Worm (Caenorhabditis elegans) whole organism, L4 larva: ENCODE results near the gene ari-1.4.

ENCODE experiments used
- F26F4.8 ChIP-seq: fragments of 200-800 bp; sonication (Bioruptor generic); conservative IDR thresholded peaks from 2 replicates; pipeline ENCODE4 v1.3.6; 2022; ENCODE audit warnings: missing genetic modification characterization, missing compliant biosample characterization
- ama-1 ChIP-seq: fragments of 150-350 bp; optimal IDR thresholded peaks from 2 replicates; lab custom pipeline; 2014; ENCODE audit warnings: inconsistent platforms, mixed read lengths
- ces-1 ChIP-seq: fragments of 150-350 bp; sonication (generic microtip); optimal IDR thresholded peaks from 4 replicates; lab custom pipeline; 2014; ENCODE audit warnings: missing biosample characterization, missing genetic modification reagents, missing genetic modification characterization
- daf-16 ChIP-seq, 3 experiments: sonication (generic microtip); optimal IDR thresholded peaks; 2 replicates each; lab custom pipeline; 2016 to 2017; ENCODE audit warnings: missing genetic modification characterization in 3 of 3, missing genetic modification reagents in 3 of 3, mild to moderate bottlenecking in 2 of 3, missing compliant biosample characterization in 2 of 3, missing biosample characterization in 1 of 3, moderate library complexity in 1 of 3
- dpl-1 ChIP-seq: fragments of 150-350 bp; optimal IDR thresholded peaks from 2 replicates; lab custom pipeline; 2014; ENCODE audit warnings: missing biosample characterization, missing genetic modification reagents, missing genetic modification characterization
- hlh-11 ChIP-seq: fragments of 200-800 bp; sonication (Bioruptor generic); optimal IDR thresholded peaks from 2 replicates; lab custom pipeline; 2018; ENCODE audit warnings: mild to moderate bottlenecking, missing genetic modification characterization, missing compliant biosample characterization
- hlh-30 ChIP-seq: sonication (generic microtip); optimal IDR thresholded peaks from 2 replicates; lab custom pipeline; 2017; ENCODE audit warnings: antibody characterized with exemption, mild to moderate bottlenecking, missing genetic modification characterization, missing compliant biosample characterization; ENCODE audit not compliant: insufficient read depth
- jun-1 ChIP-seq: fragments of 150-350 bp; optimal IDR thresholded peaks from 2 replicates; lab custom pipeline; 2014; ENCODE audit warnings: missing biosample characterization, missing genetic modification reagents, missing genetic modification characterization
- lin-1 ChIP-seq: fragments of 200-800 bp; sonication (Bioruptor generic); IDR thresholded peaks from 2 replicates; pipeline ENCODE4 v1.3.6; 2022; ENCODE audit warnings: missing genetic modification reagents, missing genetic modification characterization, missing compliant biosample characterization
- nhr-28 ChIP-seq: fragments of 150-350 bp; optimal IDR thresholded peaks from 2 replicates; lab custom pipeline; 2014; ENCODE audit warnings: missing biosample characterization, missing genetic modification characterization
- skn-1 ChIP-seq: fragments of 150-350 bp; optimal IDR thresholded peaks from 2 replicates; lab custom pipeline; 2014; ENCODE audit warnings: missing biosample characterization, missing genetic modification characterization
- unc-39 ChIP-seq: sonication (generic microtip); optimal IDR thresholded peaks from 2 replicates; lab custom pipeline; 2017; ENCODE audit warnings: missing biosample characterization, missing genetic modification characterization
- unc-62 ChIP-seq, 3 experiments: fragments of 150-350 bp in 1 of 3; sonication (generic microtip); optimal IDR thresholded peaks in 2 of 3; peaks in 1 of 3; 1 replicate in 1 of 3; 2 replicates in 2 of 3; lab custom pipeline; 2014 to 2017; ENCODE audit warnings: missing biosample characterization in 3 of 3, missing genetic modification characterization in 3 of 3, missing genetic modification reagents in 3 of 3, missing genotype in 1 of 3

ce11 chrIV:15476369-15476768 lies 52.0 kb downstream of the ari-1.4 start:
- TF ChIP-seq daf-16 (GFP tag; optimal IDR thresholded peaks at IDR 0.05; lab: Kevin White, UChicago) (peak in 1 of 2 experiments; percentile 33), daf-16 (tag; optimal IDR thresholded peaks at IDR 0.05; lab: Kevin White, UChicago) (peak; percentile 39), hlh-30 (tag; lab: Kevin White, UChicago) (no peak), skn-1 (no peak), dpl-1 (no peak), hlh-11 (tag; lab: Kevin White, UChicago) (no peak), nhr-28 (tag; lab: Kevin White, UChicago) (no peak), unc-62 (GFP tag; optimal IDR thresholded peaks at IDR 0.05 in 1 of 2; lab: Kevin White, UChicago) (no peak), unc-62 (tag; optimal IDR thresholded peaks at IDR 0.05; lab: Kevin White, UChicago) (no peak), unc-39 (tag; lab: Kevin White, UChicago) (no peak), lin-1 (GFP tag; lab: Robert Waterston, UW) (no peak), ces-1 (GFP tag; lab: Kevin White, UChicago) (no peak), jun-1 (tag; lab: Kevin White, UChicago) (no peak), F26F4.8 (GFP tag; lab: Robert Waterston, UW) (no peak; the same call in 1 of the 2 replicates), ama-1 (no peak)
